Worm (Caenorhabditis elegans): ENCODE measurements around the gene F08B12.4.

The F08B12.4 gene

ce11 chrX:11407682-11408335 is at the start of gene F08B12.4 (continued):
- TF ChIP-seq D1046.2 (GFP tag; IDR thresholded peaks at IDR 0.05) (no peak), ceh-32 (tag; optimal IDR thresholded peaks at IDR 0.05; ENCODE audit: poor library complexity) (no peak), nhr-237 (tag; optimal IDR thresholded peaks at IDR 0.05) (no peak), ama-1 (optimal IDR thresholded peaks at IDR 0.05) (peak; percentile 47), snpc-1.2 (GFP tag; IDR thresholded peaks at IDR 0.05) (no peak), Y105C5A.15 (GFP tag; IDR thresholded peaks at IDR 0.05) (no peak), jun-1 (tag; optimal IDR thresholded peaks at IDR 0.05) (no peak), php-3 (GFP tag; IDR thresholded peaks at IDR 0.05) (peak; percentile 51; the same call in 1 of the 2 replicates), mdl-1 (tag; optimal IDR thresholded peaks at IDR 0.05) (peak in 1 of 2 experiments; percentile 11), dpl-1 (GFP tag; optimal IDR thresholded peaks at IDR 0.05) (no peak), vab-7 (GFP tag; IDR thresholded peaks at IDR 0.05) (no peak), dmd-8 (GFP tag; IDR thresholded peaks at IDR 0.05) (no peak), mdt-29 (GFP tag; IDR thresholded peaks at IDR 0.05) (no peak), hif-1 (tag; optimal IDR thresholded peaks at IDR 0.05) (no peak), lin-38 (GFP tag; IDR thresholded peaks at IDR 0.05) (no peak), nhr-10 (tag; optimal IDR thresholded peaks at IDR 0.05) (no peak), pqm-1 (tag; optimal IDR thresholded peaks at IDR 0.05) (peak; percentile 69), egl-43 (GFP tag; IDR thresholded peaks at IDR 0.05) (no peak), aha-1 (tag) (peak; percentile 63), lsy-2 (tag; optimal IDR thresholded peaks at IDR 0.05) (peak in 1 of 2 experiments; percentile 46), duxl-1 (tag; optimal IDR thresholded peaks at IDR 0.05; ENCODE audit: poor library complexity) (no peak), unc-130 (GFP tag; optimal IDR thresholded peaks at IDR 0.05) (no peak), nhr-25 (tag; optimal IDR thresholded peaks at IDR 0.05; ENCODE audit: borderline replicate concordance, insufficient read depth) (no peak), daf-16 (GFP tag; optimal IDR thresholded peaks at IDR 0.05) (peak in 1 of 2 experiments; percentile 27), daf-16 (tag; optimal IDR thresholded peaks at IDR 0.05) (peak; percentile 83), ztf-7 (tag; optimal IDR thresholded peaks at IDR 0.05) (no peak), skn-1 (tag; optimal IDR thresholded peaks at IDR 0.05) (no peak), ceh-82 (tag; optimal IDR thresholded peaks at IDR 0.05) (no peak), ZK546.5 (tag; optimal IDR thresholded peaks at IDR 0.05) (no peak), snpc-4 (tag; optimal IDR thresholded peaks at IDR 0.05) (no peak), nhr-6 (tag; optimal IDR thresholded peaks at IDR 0.05) (peak; percentile 42), unc-39 (tag; optimal IDR thresholded peaks at IDR 0.05) (no peak), F26F4.8 (GFP tag; conservative IDR thresholded peaks at IDR 0.05) (no peak), pha-4 (GFP tag; IDR thresholded peaks at IDR 0.05) (no peak), pha-4 (tag; optimal IDR thresholded peaks at IDR 0.05) (no peak), nhr-111 (GFP tag; optimal IDR thresholded peaks at IDR 0.05) (no peak)

ce11 chrX:11456665-11457064 is 49.1 kb upstream of the F08B12.4 start:
- TF ChIP-seq unc-62 (GFP tag; optimal IDR thresholded peaks at IDR 0.05 in 1 of 2) = peak in 1 of 2 experiments; percentile 91
- no peak for TF ChIP-seq unc-62 (tag; optimal IDR thresholded peaks at IDR 0.05)
- no peak for TF ChIP-seq lsy-2 (tag; optimal IDR thresholded peaks at IDR 0.05)

ce11 chrX:11454231-11454630 is 46.7 kb upstream of the F08B12.4 start, which contains the start of gene F48C5.2:
Gene F48C5.2, minus strand, starts transcription at chrX:11454331.
- no peak for TF ChIP-seq pqm-1 (tag; optimal IDR thresholded peaks at IDR 0.05)
- no peak for TF ChIP-seq dmd-8 (GFP tag; IDR thresholded peaks at IDR 0.05)
- no peak for TF ChIP-seq snpc-4 (tag; optimal IDR thresholded peaks at IDR 0.05)
- TF ChIP-seq jun-1 (tag; optimal IDR thresholded peaks at IDR 0.05) = no peak
- no peak for TF ChIP-seq pha-4 (GFP tag; IDR thresholded peaks at IDR 0.05)
- no peak for TF ChIP-seq pha-4 (tag; optimal IDR thresholded peaks at IDR 0.05)
- TF ChIP-seq attf-4 (tag; optimal IDR thresholded peaks at IDR 0.05) = no peak

Measured in whole organism, L4 larva.